Worm (Caenorhabditis elegans) whole organism, late embryonic: ENCODE measurements around the gene clec-176.

Source experiments
- K02D7.2 ChIP-seq: sonication (generic microtip); optimal IDR thresholded peaks from 2 replicates; lab custom pipeline; 2017; ENCODE audit warnings: mild to moderate bottlenecking, missing genetic modification characterization, missing compliant biosample characterization
- ahr-1 ChIP-seq: sonication (generic microtip); optimal IDR thresholded peaks from 2 replicates; lab custom pipeline; 2016; ENCODE audit warnings: missing genetic modification characterization, missing compliant biosample characterization
- ama-1 ChIP-seq: fragments of 150-350 bp; optimal IDR thresholded peaks from 2 replicates; lab custom pipeline; 2014
- dmd-4 ChIP-seq: sonication (generic microtip); optimal IDR thresholded peaks from 2 replicates; lab custom pipeline; 2016; ENCODE audit warnings: borderline replicate concordance, missing genetic modification characterization, missing compliant biosample characterization
- elt-2 ChIP-seq: sonication (generic microtip); optimal IDR thresholded peaks from 2 replicates; lab custom pipeline; 2016; ENCODE audit warnings: missing genetic modification reagents, missing genetic modification characterization, missing compliant biosample characterization
- hlh-15 ChIP-seq: sonication (generic microtip); optimal IDR thresholded peaks from 2 replicates; lab custom pipeline; 2016; ENCODE audit warnings: missing genetic modification characterization, missing compliant biosample characterization
- lin-11 ChIP-seq: fragments of 200-800 bp; sonication (Bioruptor generic); optimal IDR thresholded peaks from 2 replicates; lab custom pipeline; 2018; ENCODE audit warnings: mild to moderate bottlenecking, missing genetic modification characterization, missing compliant biosample characterization
- madf-2 ChIP-seq: sonication (generic microtip); optimal IDR thresholded peaks from 2 replicates; lab custom pipeline; 2017; ENCODE audit warnings: missing genetic modification characterization, missing compliant biosample characterization
- nhr-11 ChIP-seq: fragments of 150-350 bp; optimal IDR thresholded peaks from 2 replicates; lab custom pipeline; 2014; ENCODE audit warnings: missing biosample characterization, missing genetic modification characterization
- pha-2 ChIP-seq: sonication (generic microtip); optimal IDR thresholded peaks from 2 replicates; lab custom pipeline; 2017; ENCODE audit warnings: mild to moderate bottlenecking, missing genetic modification characterization, missing compliant biosample characterization
- pha-4 ChIP-seq: fragments of 150-350 bp; optimal IDR thresholded peaks from 2 replicates; lab custom pipeline; 2018; ENCODE audit warnings: missing biosample characterization, missing genetic modification reagents, missing genetic modification characterization

- no peak for TF ChIP-seq dmd-4
- no peak for TF ChIP-seq hlh-15 (tag; lab: Kevin White, UChicago)
- no peak for TF ChIP-seq pha-4 (tag; lab: Kevin White, UChicago)
- TF ChIP-seq ahr-1 (tag; lab: Kevin White, UChicago), result no peak
- no peak for TF ChIP-seq elt-2
- TF ChIP-seq nhr-11 (tag; lab: Kevin White, UChicago), result no peak
- TF ChIP-seq pha-2 (tag; lab: Kevin White, UChicago), result no peak
- no peak for TF ChIP-seq ama-1 (lab: Kevin White, UChicago)
- TF ChIP-seq K02D7.2 (tag; lab: Kevin White, UChicago), result no peak
- TF ChIP-seq madf-2 (tag; lab: Kevin White, UChicago), result no peak
- no peak for TF ChIP-seq lin-11 (tag; lab: Kevin White, UChicago)
Observed at ce11 chrIV:4986246-4986645, 2.4 kb downstream of the clec-176 start, which contains the start of gene clec-177.
